Worm (Caenorhabditis elegans) whole organism, L1 larva: ENCODE measurements around the gene cyp-14A1.

Experiments used
- aly-2 ChIP-seq: fragments of 150-350 bp; optimal IDR thresholded peaks from 2 replicates; lab custom pipeline; 2014; ENCODE audit warnings: missing biosample characterization, missing genetic modification characterization
- ces-1 ChIP-seq: fragments of 150-350 bp; optimal IDR thresholded peaks from 2 replicates; lab custom pipeline; 2014; ENCODE audit warnings: missing biosample characterization, missing genetic modification reagents, missing genetic modification characterization
- efl-3 ChIP-seq: fragments of 200-800 bp; sonication (Bioruptor generic); optimal IDR thresholded peaks from 2 replicates; lab custom pipeline; 2018; ENCODE audit warnings: mild to moderate bottlenecking, missing genetic modification characterization, missing compliant biosample characterization
- elt-3 ChIP-seq, 6 experiments: fragments of 150-350 bp in 1 of 6; sonication (generic microtip); optimal IDR thresholded peaks; 2 replicates each; lab custom pipeline; 2017 to 2018; ENCODE audit warnings: missing biosample characterization in 6 of 6, missing genetic modification characterization in 6 of 6, inconsistent platforms in 1 of 6
- hlh-17 ChIP-seq: fragments of 200-800 bp; sonication (Bioruptor generic); optimal IDR thresholded peaks from 2 replicates; lab custom pipeline; 2018; ENCODE audit warnings: missing genetic modification characterization, mild to moderate bottlenecking, missing compliant biosample characterization, moderate library complexity, borderline replicate concordance
- isw-1 ChIP-seq: fragments of 200-800 bp; sonication (Bioruptor generic); IDR thresholded peaks from 2 replicates; pipeline ENCODE4 v1.3.6; 2022; ENCODE audit warnings: missing genetic modification characterization, missing compliant biosample characterization
- mab-9 ChIP-seq: fragments of 200-800 bp; sonication (Bioruptor generic); IDR thresholded peaks from 2 replicates; pipeline ENCODE4 v1.3.6; 2022; ENCODE audit warnings: missing genetic modification reagents, missing genetic modification characterization, missing compliant biosample characterization
- nhr-237 ChIP-seq: fragments of 150-350 bp; optimal IDR thresholded peaks from 2 replicates; lab custom pipeline; 2014; ENCODE audit warnings: missing biosample characterization, missing genetic modification characterization
- nhr-77 ChIP-seq: fragments of 150-350 bp; optimal IDR thresholded peaks from 2 replicates; lab custom pipeline; 2014; ENCODE audit warnings: missing biosample characterization, missing genetic modification characterization
- snpc-4 ChIP-seq: fragments of 150-350 bp; optimal IDR thresholded peaks from 2 replicates; lab custom pipeline; 2014; ENCODE audit warnings: missing biosample characterization, missing genetic modification characterization
- unc-62 ChIP-seq: fragments of 150-350 bp; optimal IDR thresholded peaks from 2 replicates; lab custom pipeline; 2014; ENCODE audit warnings: missing biosample characterization, missing genetic modification reagents, missing genetic modification characterization
- ztf-11 ChIP-seq, 2 experiments: sonication (generic microtip); optimal IDR thresholded peaks; 2 replicates each; lab custom pipeline; 2016 to 2017; ENCODE audit warnings: missing genetic modification characterization in 2 of 2, missing biosample characterization in 1 of 2, missing compliant biosample characterization in 1 of 2

ce11 chrX:13303357-13303756, 36.2 kb upstream of the cyp-14A1 start, which contains the start of gene srd-42:
- TF ChIP-seq isw-1 (GFP tag; lab: Robert Waterston, UW) (no peak), nhr-237 (tag; lab: Kevin White, UChicago) (no peak), ztf-11 (tag; optimal IDR thresholded peaks at IDR 0.05; lab: Kevin White, UChicago) (no peak), ces-1 (GFP tag; lab: Kevin White, UChicago) (no peak), aly-2 (tag; lab: Kevin White, UChicago) (no peak), efl-3 (GFP tag; lab: Kevin White, UChicago) (no peak), elt-3 (tag; optimal IDR thresholded peaks at IDR 0.05; lab: Kevin White, UChicago) (no peak), snpc-4 (no peak), unc-62 (no peak), nhr-77 (tag; lab: Kevin White, UChicago) (no peak), mab-9 (GFP tag; lab: Robert Waterston, UW) (no peak), hlh-17 (GFP tag; lab: Kevin White, UChicago) (no peak)
